Fruit fly (Drosophila melanogaster): ENCODE measurements around the gene ssp3.

DNA sequence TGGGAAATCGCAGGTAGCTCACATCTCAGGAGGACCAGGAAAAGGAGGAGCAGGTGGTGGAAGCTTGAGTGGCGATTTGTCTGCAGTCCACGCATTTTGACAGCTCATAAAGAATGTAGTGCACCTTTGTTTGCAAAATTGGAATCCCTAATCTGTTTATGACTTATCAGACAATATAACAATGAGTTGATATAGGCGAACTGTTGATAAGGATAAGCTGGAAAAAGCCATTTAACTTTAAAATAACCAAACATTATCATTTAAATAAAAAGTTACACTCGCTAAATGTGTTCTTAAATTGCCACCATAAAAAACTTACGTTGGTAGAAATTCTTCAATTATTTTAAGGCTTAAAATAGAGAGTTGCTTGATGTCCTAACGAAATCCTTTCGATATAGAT is 46.4 kb upstream of the ssp3 start, which contains the start of gene CG15170:
- TF ChIP-seq Mio (GFP tag; optimal IDR thresholded peaks at IDR 0.05): no peak
- no peak for TF ChIP-seq Rel (GFP tag; optimal IDR thresholded peaks at IDR 0.05)
- no peak for TF ChIP-seq Rel (tag; optimal IDR thresholded peaks at IDR 0.05)
- no peak for TF ChIP-seq psq (GFP tag; optimal IDR thresholded peaks at IDR 0.05)
- TF ChIP-seq woc (GFP tag; optimal IDR thresholded peaks at IDR 0.05): no peak
- TF ChIP-seq fru (GFP tag; optimal IDR thresholded peaks at IDR 0.05): no peak
- no peak for TF ChIP-seq OdsH (GFP tag; optimal IDR thresholded peaks at IDR 0.05)
- no peak for TF ChIP-seq N (GFP tag; optimal IDR thresholded peaks at IDR 0.05)
- TF ChIP-seq Myc (optimal IDR thresholded peaks at IDR 0.05): no peak
- no peak for TF ChIP-seq pan (optimal IDR thresholded peaks at IDR 0.05)
- no peak for TF ChIP-seq br (GFP tag; optimal IDR thresholded peaks at IDR 0.05)
- TF ChIP-seq Abd-B (GFP tag; optimal IDR thresholded peaks at IDR 0.05): no peak
- no peak for TF ChIP-seq Dif (GFP tag; optimal IDR thresholded peaks at IDR 0.05; ENCODE audit: partially characterized antibody)
- TF ChIP-seq Hr83 (GFP tag; optimal IDR thresholded peaks at IDR 0.05; ENCODE audit: poor library complexity, severe bottlenecking): no peak

Measured in whole organism, wandering third instar larva.